Worm (Caenorhabditis elegans): ENCODE results near the gene C46C11.3.

Gene C46C11.3

ce11 chrX:4652950-4653349, 30.8 kb downstream of the C46C11.3 start:
- no peak for TF ChIP-seq mbf-1 (tag; optimal IDR thresholded peaks at IDR 0.05)
- TF ChIP-seq blmp-1 (tag; optimal IDR thresholded peaks at IDR 0.05; ENCODE audit: insufficient read depth): no peak
- no peak for TF ChIP-seq unc-62 (GFP tag; optimal IDR thresholded peaks at IDR 0.05)
- no peak for TF ChIP-seq Y55F3AM.14 (GFP tag; optimal IDR thresholded peaks at IDR 0.05)
- no peak for TF ChIP-seq lin-11 (tag; optimal IDR thresholded peaks at IDR 0.05)
- no peak for TF ChIP-seq ztf-1 (GFP tag; conservative IDR thresholded peaks at IDR 0.05)
- TF ChIP-seq nhr-10 (tag; optimal IDR thresholded peaks at IDR 0.05): no peak
- TF ChIP-seq elt-1 (tag; optimal IDR thresholded peaks at IDR 0.05): no peak
- no peak for TF ChIP-seq gmeb-1 (tag; optimal IDR thresholded peaks at IDR 0.05)
- no peak for TF ChIP-seq lin-39 (tag; optimal IDR thresholded peaks at IDR 0.05)

ce11 chrX:4654057-4654456, 31.9 kb downstream of the C46C11.3 start, which contains the start of gene ceh-1:
ceh-1 (minus strand) TSS chrX:4654157.
- TF ChIP-seq nhr-12 (tag; optimal IDR thresholded peaks at IDR 0.05): no peak

- TF ChIP-seq nhr-11 (tag; optimal IDR thresholded peaks at IDR 0.05) (no peak), C34F6.9 (tag; optimal IDR thresholded peaks at IDR 0.05) (no peak), nhr-6 (tag; optimal IDR thresholded peaks at IDR 0.05) (no peak), blmp-1 (tag; optimal IDR thresholded peaks at IDR 0.05; ENCODE audit: insufficient read depth) (no peak), lin-11 (tag; optimal IDR thresholded peaks at IDR 0.05) (no peak), nhr-10 (tag; optimal IDR thresholded peaks at IDR 0.05) (no peak), nhr-237 (tag; optimal IDR thresholded peaks at IDR 0.05) (no peak), nhr-23 (tag; optimal IDR thresholded peaks at IDR 0.05) (no peak), sma-3 (GFP tag; optimal IDR thresholded peaks at IDR 0.05) (no peak), ama-1 (optimal IDR thresholded peaks at IDR 0.05) (no peak), nhr-77 (tag; optimal IDR thresholded peaks at IDR 0.05) (no peak), ztf-1 (GFP tag; conservative IDR thresholded peaks at IDR 0.05) (no peak), elt-3 (tag; optimal IDR thresholded peaks at IDR 0.05) (no peak), ZK546.5 (tag; optimal IDR thresholded peaks at IDR 0.05) (no peak), mab-5 (tag; optimal IDR thresholded peaks at IDR 0.05) (no peak), unc-55 (GFP tag; optimal IDR thresholded peaks at IDR 0.05) (no peak), sem-4 (tag; optimal IDR thresholded peaks at IDR 0.05) (no peak), elt-1 (tag; optimal IDR thresholded peaks at IDR 0.05) (no peak)
Observed at ce11 chrX:4657577-4657976, 35.5 kb downstream of the C46C11.3 start.

- TF ChIP-seq lin-13 (GFP tag; optimal IDR thresholded peaks at IDR 0.05) (no peak), blmp-1 (tag; optimal IDR thresholded peaks at IDR 0.05; ENCODE audit: insufficient read depth) (no peak), ztf-4 (tag; optimal IDR thresholded peaks at IDR 0.05) (no peak), nhr-129 (tag; optimal IDR thresholded peaks at IDR 0.05) (no peak), sma-3 (GFP tag; optimal IDR thresholded peaks at IDR 0.05) (no peak), nhr-77 (tag; optimal IDR thresholded peaks at IDR 0.05) (no peak), nhr-12 (tag; optimal IDR thresholded peaks at IDR 0.05) (no peak), C34F6.9 (tag; optimal IDR thresholded peaks at IDR 0.05) (no peak), dmd-4 (tag; optimal IDR thresholded peaks at IDR 0.05) (no peak), ceh-16 (tag; optimal IDR thresholded peaks at IDR 0.05) (no peak), ztf-11 (tag; optimal IDR thresholded peaks at IDR 0.05) (no peak), ama-1 (optimal IDR thresholded peaks at IDR 0.05) (no peak), F13H6.1 (tag; optimal IDR thresholded peaks at IDR 0.05) (no peak), zag-1 (tag; optimal IDR thresholded peaks at IDR 0.05) (no peak), ceh-82 (tag; optimal IDR thresholded peaks at IDR 0.05) (no peak), sma-9 (GFP tag; optimal IDR thresholded peaks at IDR 0.05) (no peak), sma-9 (tag; optimal IDR thresholded peaks at IDR 0.05) (no peak), lin-11 (tag; optimal IDR thresholded peaks at IDR 0.05) (no peak), snpc-4 (tag; optimal IDR thresholded peaks at IDR 0.05) (no peak)
Observed at ce11 chrX:4658303-4658702, 36.2 kb downstream of the C46C11.3 start.

- TF ChIP-seq alr-1 (tag; optimal IDR thresholded peaks at IDR 0.05) (no peak), dmd-4 (tag; optimal IDR thresholded peaks at IDR 0.05) (no peak), ama-1 (optimal IDR thresholded peaks at IDR 0.05) (no peak), crh-2 (tag; optimal IDR thresholded peaks at IDR 0.05) (no peak), unc-55 (GFP tag; optimal IDR thresholded peaks at IDR 0.05) (no peak), nhr-21 (tag; optimal IDR thresholded peaks at IDR 0.05) (no peak), mdl-1 (tag; optimal IDR thresholded peaks at IDR 0.05) (no peak), F13H6.1 (tag; optimal IDR thresholded peaks at IDR 0.05) (no peak), unc-39 (tag; optimal IDR thresholded peaks at IDR 0.05) (no peak), sem-4 (tag; optimal IDR thresholded peaks at IDR 0.05) (no peak), ztf-4 (tag; optimal IDR thresholded peaks at IDR 0.05) (no peak), egl-27 (tag; optimal IDR thresholded peaks at IDR 0.05) (no peak), unc-62 (GFP tag; optimal IDR thresholded peaks at IDR 0.05) (no peak), nhr-237 (tag; optimal IDR thresholded peaks at IDR 0.05) (no peak), R02D3.7 (tag; optimal IDR thresholded peaks at IDR 0.05) (no peak), Y55F3AM.14 (GFP tag; optimal IDR thresholded peaks at IDR 0.05) (no peak), nhr-25 (tag; optimal IDR thresholded peaks at IDR 0.05) (no peak)
Observed at ce11 chrX:4658706-4659105, 36.6 kb downstream of the C46C11.3 start.

Data from whole organism, L2 larva.